Worm (Caenorhabditis elegans): ENCODE data around the gene rga-8.

rga-8 gene

ce11 chrX:5319214-5319838 lies 39.8 kb upstream of the rga-8 start (continued):
- TF ChIP-seq ztf-11 (tag; optimal IDR thresholded peaks at IDR 0.05) = no peak
- TF ChIP-seq nfya-1 (tag; optimal IDR thresholded peaks at IDR 0.05; ENCODE audit: insufficient read depth) = peak; percentile 36
- no peak for TF ChIP-seq nhr-67 (tag; optimal IDR thresholded peaks at IDR 0.05)
- no peak for TF ChIP-seq ceh-28 (tag; optimal IDR thresholded peaks at IDR 0.05)
- TF ChIP-seq R02D3.7 (tag; optimal IDR thresholded peaks at IDR 0.05) = no peak
- TF ChIP-seq ceh-82 (tag; optimal IDR thresholded peaks at IDR 0.05) = no peak
- no peak for TF ChIP-seq pqm-1 (tag; optimal IDR thresholded peaks at IDR 0.05)
- TF ChIP-seq mml-1 (tag; optimal IDR thresholded peaks at IDR 0.05) = no peak
- TF ChIP-seq zag-1 (tag; optimal IDR thresholded peaks at IDR 0.05) = no peak
- TF ChIP-seq ceh-9 (tag; optimal IDR thresholded peaks at IDR 0.05) = no peak
- peak; percentile 65 for TF ChIP-seq hmg-11 (tag; optimal IDR thresholded peaks at IDR 0.05)
- no peak for TF ChIP-seq nhr-76 (tag; optimal IDR thresholded peaks at IDR 0.05)
- TF ChIP-seq fkh-10 (GFP tag; optimal IDR thresholded peaks at IDR 0.05) = no peak
- TF ChIP-seq unc-62 (GFP tag; optimal IDR thresholded peaks at IDR 0.05) = no peak
- TF ChIP-seq egl-5 (tag; optimal IDR thresholded peaks at IDR 0.05) = no peak
- no peak for TF ChIP-seq jun-1 (tag; optimal IDR thresholded peaks at IDR 0.05)
- TF ChIP-seq nhr-25 (tag; optimal IDR thresholded peaks at IDR 0.05) = no peak
- no peak for TF ChIP-seq nhr-23 (tag; optimal IDR thresholded peaks at IDR 0.05)
- TF ChIP-seq tbx-2 (tag; optimal IDR thresholded peaks at IDR 0.05) = peak; percentile 46
- TF ChIP-seq sea-2 (GFP tag; optimal IDR thresholded peaks at IDR 0.05) = no peak
- TF ChIP-seq elt-3 (tag; optimal IDR thresholded peaks at IDR 0.05) = no peak

- TF ChIP-seq lin-39 (tag; optimal IDR thresholded peaks at IDR 0.05) (peak; percentile 15), nhr-25 (tag; optimal IDR thresholded peaks at IDR 0.05) (no peak), ceh-16 (tag; optimal IDR thresholded peaks at IDR 0.05) (no peak)
Observed at ce11 chrX:5311174-5311573, 31.6 kb upstream of the rga-8 start.

ce11 chrX:5309622-5310021 lies 30.0 kb upstream of the rga-8 start:
- no peak for TF ChIP-seq hmg-11 (tag; optimal IDR thresholded peaks at IDR 0.05)
- TF ChIP-seq ztf-4 (tag; optimal IDR thresholded peaks at IDR 0.05) = no peak
- TF ChIP-seq pqm-1 (tag; optimal IDR thresholded peaks at IDR 0.05) = no peak
- no peak for TF ChIP-seq daf-12 (tag; optimal IDR thresholded peaks at IDR 0.05)
- TF ChIP-seq sea-2 (GFP tag; optimal IDR thresholded peaks at IDR 0.05) = no peak
- no peak for TF ChIP-seq fkh-10 (GFP tag; optimal IDR thresholded peaks at IDR 0.05)
- TF ChIP-seq unc-62 (GFP tag; optimal IDR thresholded peaks at IDR 0.05) = no peak
- no peak for TF ChIP-seq ceh-16 (tag; optimal IDR thresholded peaks at IDR 0.05)
- no peak for TF ChIP-seq nhr-237 (tag; optimal IDR thresholded peaks at IDR 0.05)

- TF ChIP-seq pha-4 (tag; optimal IDR thresholded peaks at IDR 0.05) (no peak), ZK546.5 (tag; optimal IDR thresholded peaks at IDR 0.05) (no peak), elt-3 (tag; optimal IDR thresholded peaks at IDR 0.05) (no peak), nhr-237 (tag; optimal IDR thresholded peaks at IDR 0.05) (no peak), nhr-43 (tag; optimal IDR thresholded peaks at IDR 0.05; ENCODE audit: poor library complexity, severe bottlenecking) (no peak), daf-12 (tag; optimal IDR thresholded peaks at IDR 0.05) (no peak), fos-1 (tag; optimal IDR thresholded peaks at IDR 0.05) (no peak), mdl-1 (tag; optimal IDR thresholded peaks at IDR 0.05) (no peak), egl-27 (tag; optimal IDR thresholded peaks at IDR 0.05) (no peak), nhr-77 (tag; optimal IDR thresholded peaks at IDR 0.05) (no peak), nhr-11 (tag; optimal IDR thresholded peaks at IDR 0.05) (no peak), unc-62 (GFP tag; optimal IDR thresholded peaks at IDR 0.05) (no peak), pqm-1 (tag; optimal IDR thresholded peaks at IDR 0.05) (no peak), nhr-23 (tag; optimal IDR thresholded peaks at IDR 0.05) (no peak), elt-2 (tag; optimal IDR thresholded peaks at IDR 0.05) (no peak), egl-5 (tag; optimal IDR thresholded peaks at IDR 0.05) (no peak), ceh-9 (tag; optimal IDR thresholded peaks at IDR 0.05) (no peak)
Observed at ce11 chrX:5303500-5303899, 23.9 kb upstream of the rga-8 start, which contains the start of gene ags-3. Gene ags-3, minus strand, starts transcription at chrX:5303600.

Measured in whole organism, L3 larva.